Fruit fly (Drosophila melanogaster): Measurements from ENCODE around the gene IFT57.

DNA sequence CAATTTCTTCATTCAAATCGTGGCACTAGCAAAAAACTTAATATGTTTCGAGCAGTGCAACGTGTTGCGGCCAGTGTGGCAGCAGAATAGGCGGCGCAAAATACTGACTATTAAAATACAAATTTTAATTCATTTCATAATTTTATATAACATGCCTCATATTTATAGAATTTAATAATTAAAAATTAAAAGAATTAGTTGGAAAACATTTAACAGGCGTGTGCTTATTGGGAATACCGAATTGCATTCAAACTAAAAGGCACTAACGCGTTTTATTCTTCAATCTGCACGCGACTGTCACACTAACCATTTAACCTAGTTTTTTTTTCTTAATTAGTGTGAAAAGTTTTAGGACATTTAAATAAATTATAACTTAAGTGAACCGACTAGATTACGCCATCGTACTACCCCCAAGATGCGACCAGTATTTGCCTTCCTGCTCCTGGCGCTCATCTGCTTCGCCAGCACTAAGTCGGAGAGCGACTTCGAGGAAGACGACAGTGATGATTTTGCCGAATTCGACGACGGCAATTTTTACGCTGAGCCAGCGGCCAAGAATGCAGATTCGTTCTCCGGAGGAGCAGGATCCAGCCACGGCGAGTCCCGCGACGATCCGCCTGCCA is 15.9 kb upstream of the IFT57 start, which contains the start of the genes LeuRS and CG17593:
- TF ChIP-seq CG18619 (GFP tag; optimal IDR thresholded peaks at IDR 0.05) (no peak), mld (GFP tag; IDR thresholded peaks at IDR 0.05; ENCODE audit: partially characterized antibody) (no peak), kah (GFP tag; optimal IDR thresholded peaks at IDR 0.05) (no peak), CG11093 (GFP tag; IDR thresholded peaks at IDR 0.05) (no peak), usp (GFP tag; optimal IDR thresholded peaks at IDR 0.05) (no peak), tup (GFP tag; optimal IDR thresholded peaks at IDR 0.05) (no peak), grn (GFP tag; optimal IDR thresholded peaks at IDR 0.05) (no peak), Dek (tag; optimal IDR thresholded peaks at IDR 0.05) (no peak), CG17829 (tag; optimal IDR thresholded peaks at IDR 0.05) (peak; percentile 51), CG9727 (GFP tag; optimal IDR thresholded peaks at IDR 0.05) (no peak), CG10209 (GFP tag; optimal IDR thresholded peaks at IDR 0.05) (no peak), CG33557 (GFP tag; optimal IDR thresholded peaks at IDR 0.05) (no peak), CG14667 (GFP tag; IDR thresholded peaks at IDR 0.05) (no peak), Dp (GFP tag; optimal IDR thresholded peaks at IDR 0.05) (peak; percentile 33)
